Worm (Caenorhabditis elegans) whole organism, mixed stage, embryonic: ENCODE data around the gene F11E6.11.

Source experiments
- bed-3 ChIP-seq: fragments of 200-800 bp; sonication (Bioruptor generic); optimal IDR thresholded peaks from 3 replicates; lab custom pipeline; 2018; ENCODE audit warnings: mild to moderate bottlenecking, missing genetic modification characterization, moderate library complexity, missing compliant biosample characterization
- ceh-43 ChIP-seq: fragments of 200-800 bp; sonication (Bioruptor generic); optimal IDR thresholded peaks from 2 replicates; lab custom pipeline; 2018; ENCODE audit warnings: mild to moderate bottlenecking, missing genetic modification characterization, moderate library complexity, missing compliant biosample characterization
- ceh-83 ChIP-seq: fragments of 200-800 bp; sonication (Bioruptor generic); optimal IDR thresholded peaks from 2 replicates; lab custom pipeline; 2018; ENCODE audit warnings: mild to moderate bottlenecking, missing genetic modification characterization, missing compliant biosample characterization
- ces-1 ChIP-seq: fragments of 150-350 bp; optimal IDR thresholded peaks from 2 replicates; lab custom pipeline; 2014; ENCODE audit warnings: missing biosample characterization, missing genetic modification reagents, missing genetic modification characterization
- drap-1 ChIP-seq: fragments of 200-800 bp; sonication (Bioruptor generic); optimal IDR thresholded peaks from 3 replicates; lab custom pipeline; 2018; ENCODE audit warnings: mild to moderate bottlenecking, missing genetic modification characterization, missing compliant biosample characterization
- elt-1 ChIP-seq: sonication (generic microtip); optimal IDR thresholded peaks from 2 replicates; lab custom pipeline; 2017; ENCODE audit warnings: missing genetic modification characterization, mild to moderate bottlenecking, missing compliant biosample characterization, antibody characterized with exemption, moderate library complexity, borderline replicate concordance; ENCODE audit not compliant: insufficient read depth
- elt-3 ChIP-seq: fragments of 150-350 bp; optimal IDR thresholded peaks from 2 replicates; lab custom pipeline; 2014; ENCODE audit warnings: missing biosample characterization, missing genetic modification characterization
- flh-1 ChIP-seq: fragments of 200-800 bp; sonication (Bioruptor generic); optimal IDR thresholded peaks from 2 replicates; lab custom pipeline; 2018; ENCODE audit warnings: mild to moderate bottlenecking, missing genetic modification characterization, moderate library complexity, missing compliant biosample characterization
- hlh-1 ChIP-seq: fragments of 150-350 bp; optimal IDR thresholded peaks from 2 replicates; lab custom pipeline; 2014; ENCODE audit warnings: missing biosample characterization, missing genetic modification reagents, missing genetic modification characterization
- lin-32 ChIP-seq: fragments of 200-800 bp; sonication (Bioruptor generic); optimal IDR thresholded peaks from 2 replicates; lab custom pipeline; 2018; ENCODE audit warnings: mild to moderate bottlenecking, missing genetic modification characterization, missing compliant biosample characterization
- lsy-2 ChIP-seq: fragments of 150-350 bp; optimal IDR thresholded peaks from 2 replicates; lab custom pipeline; 2014; ENCODE audit warnings: missing biosample characterization, missing genetic modification characterization
- mep-1 ChIP-seq: fragments of 150-350 bp; optimal IDR thresholded peaks from 2 replicates; lab custom pipeline; 2017; ENCODE audit warnings: missing biosample characterization, missing genetic modification reagents, missing genetic modification characterization, inconsistent platforms
- mls-2 ChIP-seq: sonication (generic microtip); optimal IDR thresholded peaks from 2 replicates; lab custom pipeline; 2016; ENCODE audit warnings: mild to moderate bottlenecking, missing genetic modification characterization, moderate library complexity, missing compliant biosample characterization
- nhr-2 ChIP-seq: fragments of 150-350 bp; optimal IDR thresholded peaks from 2 replicates; lab custom pipeline; 2014; ENCODE audit warnings: missing biosample characterization, missing genetic modification characterization
- nhr-237 ChIP-seq: fragments of 150-350 bp; optimal IDR thresholded peaks from 2 replicates; lab custom pipeline; 2014; ENCODE audit warnings: missing biosample characterization, missing genetic modification characterization
- nhr-28 ChIP-seq: fragments of 150-350 bp; optimal IDR thresholded peaks from 2 replicates; lab custom pipeline; 2014; ENCODE audit warnings: missing biosample characterization, missing genetic modification characterization
- pha-4 ChIP-seq: fragments of 150-350 bp; optimal IDR thresholded peaks from 2 replicates; lab custom pipeline; 2018; ENCODE audit warnings: missing biosample characterization, missing genetic modification reagents, missing genetic modification characterization
- sem-2 ChIP-seq: fragments of 200-800 bp; sonication (Bioruptor generic); optimal IDR thresholded peaks from 2 replicates; lab custom pipeline; 2018; ENCODE audit warnings: mild to moderate bottlenecking, missing genetic modification characterization, missing compliant biosample characterization
- snpc-4 ChIP-seq: fragments of 150-350 bp; optimal IDR thresholded peaks from 2 replicates; lab custom pipeline; 2014; ENCODE audit warnings: missing biosample characterization, missing genetic modification characterization
- sptf-1 ChIP-seq: sonication (generic microtip); optimal IDR thresholded peaks from 2 replicates; lab custom pipeline; 2017; ENCODE audit warnings: mild to moderate bottlenecking, missing genetic modification characterization, moderate library complexity, missing compliant biosample characterization
- tbx-8 ChIP-seq: fragments of 200-800 bp; sonication (Bioruptor generic); optimal IDR thresholded peaks from 2 replicates; lab custom pipeline; 2018; ENCODE audit warnings: mild to moderate bottlenecking, missing genetic modification characterization, moderate library complexity, missing compliant biosample characterization
- unc-120 ChIP-seq: sonication (generic microtip); optimal IDR thresholded peaks from 2 replicates; lab custom pipeline; 2017; ENCODE audit warnings: missing genetic modification characterization, missing compliant biosample characterization; ENCODE audit not compliant: poor library complexity, severe bottlenecking
- unc-39 ChIP-seq: fragments of 150-350 bp; optimal IDR thresholded peaks from 2 replicates; lab custom pipeline; 2014; ENCODE audit warnings: missing biosample characterization, missing genetic modification characterization
- zip-8 ChIP-seq: fragments of 150-350 bp; optimal IDR thresholded peaks from 2 replicates; lab custom pipeline; 2014; ENCODE audit warnings: missing biosample characterization, missing genetic modification characterization
- ztf-11 ChIP-seq: fragments of 150-350 bp; optimal IDR thresholded peaks from 2 replicates; lab custom pipeline; 2014; ENCODE audit warnings: missing biosample characterization, missing genetic modification characterization

F11E6.11 gene

ce11 chrIV:17461222-17461707, 18.6 kb downstream of the F11E6.11 start, which contains the start of gene rif-1.1:
Gene rif-1.1 (minus strand): TSS chrIV:17461272.
- TF ChIP-seq mls-2 (peak; percentile 29), hlh-1 (tag; lab: Kevin White, UChicago) (no peak), lsy-2 (tag; lab: Kevin White, UChicago) (peak; percentile 82), elt-3 (tag; lab: Kevin White, UChicago) (no peak), pha-4 (tag; lab: Kevin White, UChicago) (peak; percentile 10), ces-1 (GFP tag; lab: Kevin White, UChicago) (peak; percentile 6), mep-1 (tag; lab: Kevin White, UChicago) (peak; percentile 11), drap-1 (GFP tag; lab: Kevin White, UChicago) (peak; percentile 24)

- TF ChIP-seq ceh-83 (GFP tag; lab: Kevin White, UChicago), result no peak
- TF ChIP-seq lin-32 (GFP tag; lab: Kevin White, UChicago), result no peak
- no peak for TF ChIP-seq bed-3 (GFP tag; lab: Kevin White, UChicago)
- TF ChIP-seq nhr-237 (tag; lab: Kevin White, UChicago), result no peak
- TF ChIP-seq zip-8 (tag; lab: Kevin White, UChicago), result no peak
- TF ChIP-seq sem-2, result no peak
- TF ChIP-seq sptf-1, result no peak
These were observed 20.5 kb downstream of the F11E6.11 start, which contains the start of gene F11E6.10 for ce11 chrIV:17463108-17463608. Gene F11E6.10 (minus strand): TSS chrIV:17463158.

- TF ChIP-seq tbx-8 (GFP tag; lab: Kevin White, UChicago), result no peak
- TF ChIP-seq ztf-11 (tag; lab: Kevin White, UChicago), result no peak
- no peak for TF ChIP-seq lsy-2 (tag; lab: Kevin White, UChicago)
- no peak for TF ChIP-seq unc-39 (tag; lab: Kevin White, UChicago)
- TF ChIP-seq snpc-4 (tag; lab: Kevin White, UChicago), result no peak
These were observed 23.3 kb downstream of the F11E6.11 start, which contains the start of gene F11E6.6 for ce11 chrIV:17465886-17466285. Gene F11E6.6 (minus strand): TSS chrIV:17465986.

- TF ChIP-seq elt-3 (tag; lab: Kevin White, UChicago), result no peak
- TF ChIP-seq unc-39 (tag; lab: Kevin White, UChicago), result no peak
These were observed 24.7 kb downstream of the F11E6.11 start, which contains the start of gene elo-2 for ce11 chrIV:17467325-17467724. Gene elo-2 (minus strand): TSS chrIV:17467408.

ce11 chrIV:17467825-17468224, 25.2 kb downstream of the F11E6.11 start:
- TF ChIP-seq unc-120 (tag; lab: Kevin White, UChicago) (peak; percentile 18), ces-1 (GFP tag; lab: Kevin White, UChicago) (peak; percentile 74), pha-4 (tag; lab: Kevin White, UChicago) (no peak)

ce11 chrIV:17470096-17470602, 27.5 kb downstream of the F11E6.11 start, which contains the start of gene F11E6.4:
Gene F11E6.4 (minus strand): TSS chrIV:17470354.
- TF ChIP-seq mep-1 (tag; lab: Kevin White, UChicago), result no peak
- no peak for TF ChIP-seq bed-3 (GFP tag; lab: Kevin White, UChicago)
- TF ChIP-seq snpc-4 (tag; lab: Kevin White, UChicago), result no peak
- no peak for TF ChIP-seq unc-39 (tag; lab: Kevin White, UChicago)
- no peak for TF ChIP-seq unc-120 (tag; lab: Kevin White, UChicago)

- peak; percentile 12 for TF ChIP-seq zip-8 (tag; lab: Kevin White, UChicago)
- no peak for TF ChIP-seq elt-1 (tag; lab: Kevin White, UChicago)
- no peak for TF ChIP-seq tbx-8 (GFP tag; lab: Kevin White, UChicago)
These were observed 29.3 kb downstream of the F11E6.11 start, which contains the start of gene epic-1 for ce11 chrIV:17471870-17472459. Gene epic-1 (minus strand): TSS chrIV:17471920.

- TF ChIP-seq pha-4 (tag; lab: Kevin White, UChicago) (no peak), zip-8 (tag; lab: Kevin White, UChicago) (no peak), lin-32 (GFP tag; lab: Kevin White, UChicago) (no peak), snpc-4 (tag; lab: Kevin White, UChicago) (no peak), unc-39 (tag; lab: Kevin White, UChicago) (no peak), nhr-28 (no peak), sptf-1 (no peak), drap-1 (GFP tag; lab: Kevin White, UChicago) (no peak), elt-3 (tag; lab: Kevin White, UChicago) (no peak), mls-2 (no peak), ztf-11 (tag; lab: Kevin White, UChicago) (no peak), lsy-2 (tag; lab: Kevin White, UChicago) (no peak), flh-1 (GFP tag; lab: Kevin White, UChicago) (no peak), nhr-2 (tag; lab: Kevin White, UChicago) (no peak), ceh-43 (no peak)
- TF ChIP-seq, all 35 proteins: peak for 0
These were observed 30.4 kb downstream of the F11E6.11 start, which contains the start of gene gba-3 for ce11 chrIV:17473034-17473433. Gene gba-3 (plus strand): TSS chrIV:17473334.
